Worm (Caenorhabditis elegans): ENCODE measurements around the gene F07E5.5.
A peak's percentile ranks its signal among the peaks of the same experiment; 100 is the strongest.
"Not testable (repeated sequence)": the region's sequence is repeated elsewhere in the genome, so short reads cannot be mapped to it uniquely, and the experiment has no call there.

Gene F07E5.5

DNA sequence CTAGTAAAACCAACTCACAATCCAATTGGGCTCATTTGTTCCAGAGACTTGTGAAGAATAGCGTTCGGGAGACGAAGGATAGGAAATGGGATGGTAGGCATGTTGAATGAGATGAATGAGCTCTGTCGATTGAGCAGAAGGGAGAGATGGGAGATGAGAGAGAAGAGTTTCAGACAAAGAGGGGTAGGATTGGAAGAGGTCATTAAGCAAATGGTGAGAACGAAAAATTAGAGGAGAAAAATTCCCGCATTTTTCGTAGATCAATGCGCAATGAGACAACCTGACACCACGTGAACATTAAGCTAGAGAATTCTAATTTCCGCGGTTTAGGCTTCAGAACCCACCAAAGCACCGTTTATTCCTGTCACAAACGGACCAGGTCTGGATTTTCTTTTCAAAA is 5.1 kb upstream of the F07E5.5 start, which contains the start of gene F07E5.13:
Gene F07E5.13, minus strand, starts transcription at position 101 of the 400 bp plus-strand sequence.
- TF ChIP-seq lin-11 (tag; optimal IDR thresholded peaks at IDR 0.05) (no peak), nhr-21 (tag; optimal IDR thresholded peaks at IDR 0.05) (no peak), Y55F3AM.14 (GFP tag; optimal IDR thresholded peaks at IDR 0.05) (no peak), aly-2 (tag; optimal IDR thresholded peaks at IDR 0.05) (no peak), ztf-11 (tag; optimal IDR thresholded peaks at IDR 0.05) (no peak), sma-9 (GFP tag; optimal IDR thresholded peaks at IDR 0.05) (no peak), sma-9 (tag; optimal IDR thresholded peaks at IDR 0.05) (no peak), elt-1 (tag; optimal IDR thresholded peaks at IDR 0.05) (no peak), snpc-4 (tag; optimal IDR thresholded peaks at IDR 0.05) (no peak)

DNA sequence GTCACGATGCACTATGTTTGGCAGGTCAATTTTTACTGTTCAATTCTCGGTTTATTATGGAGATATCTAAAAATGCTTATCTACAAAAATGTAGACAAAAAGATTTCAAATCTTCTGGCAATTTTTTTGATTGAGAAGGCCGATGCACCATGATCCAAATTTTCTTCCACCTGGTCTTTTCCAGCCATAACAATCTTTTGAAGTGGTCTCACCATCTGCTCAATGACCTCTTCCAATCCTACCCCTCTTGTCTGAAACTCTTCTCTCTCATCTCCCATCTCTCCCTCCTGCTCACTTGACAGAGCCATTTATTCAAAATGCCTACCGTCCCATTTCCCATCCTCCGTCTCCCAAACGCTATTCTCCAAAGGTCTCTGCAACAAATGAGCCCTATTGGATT is 7.5 kb downstream of the F07E5.5 start, which contains the start of gene fbxb-35:
Gene fbxb-35, plus strand, starts transcription at position 301 of the 400 bp plus-strand sequence.
- no peak for TF ChIP-seq nhr-12 (tag; optimal IDR thresholded peaks at IDR 0.05)
- no peak for TF ChIP-seq R02D3.7 (tag; optimal IDR thresholded peaks at IDR 0.05)

DNA sequence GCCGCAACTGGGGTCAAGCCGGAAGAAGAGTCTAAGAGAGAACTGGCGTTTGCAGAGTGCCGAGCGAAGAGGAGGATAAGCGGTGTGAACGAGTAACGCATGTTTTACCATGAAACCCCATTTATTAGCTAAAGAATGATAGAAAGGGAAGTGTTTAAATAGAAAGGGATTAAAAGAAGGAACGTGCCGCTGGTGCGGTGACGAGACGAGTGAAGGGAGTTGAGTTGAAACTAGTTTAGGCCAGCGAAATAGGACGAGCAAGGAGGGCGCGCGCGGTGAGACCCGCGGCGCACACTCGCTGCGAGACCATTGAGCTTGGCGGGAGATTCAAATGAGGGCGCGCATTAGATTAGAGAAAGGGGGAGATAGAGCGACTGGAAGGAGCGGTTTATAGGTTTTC is 12.3 kb downstream of the F07E5.5 start, which contains the start of gene math-1:
Gene math-1, minus strand, starts transcription at position 101 of the 400 bp plus-strand sequence.
- not testable (repeated sequence) for TF ChIP-seq ama-1 (optimal IDR thresholded peaks at IDR 0.05); ztf-1 (GFP tag; conservative IDR thresholded peaks at IDR 0.05); peb-1 (tag; optimal IDR thresholded peaks at IDR 0.05)

DNA sequence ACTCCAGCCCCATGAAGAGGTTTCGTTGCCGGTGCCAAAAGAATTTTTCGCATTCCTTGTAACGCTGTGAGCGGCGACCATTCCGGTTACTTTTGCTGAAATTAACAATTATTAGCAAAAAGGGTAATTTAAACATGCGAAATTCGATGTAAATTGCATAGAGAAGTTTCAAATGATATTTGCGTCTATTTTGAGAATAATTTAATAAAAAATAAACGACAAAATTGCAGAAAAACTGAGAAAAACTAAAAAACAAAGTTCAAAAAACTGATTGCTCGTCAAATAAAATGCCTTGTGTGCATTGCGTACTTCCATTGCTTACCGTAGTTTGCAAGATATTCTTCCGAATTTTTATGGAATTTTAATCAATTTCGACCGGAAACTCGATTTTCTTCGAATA is 13.4 kb downstream of the F07E5.5 start, which contains the start of gene bath-24:
Gene bath-24, minus strand, starts transcription at position 101 of the 400 bp plus-strand sequence.
- TF ChIP-seq nhr-237 (tag; optimal IDR thresholded peaks at IDR 0.05) = no peak
- no peak for TF ChIP-seq ztf-4 (tag; optimal IDR thresholded peaks at IDR 0.05)
- TF ChIP-seq aly-2 (tag; optimal IDR thresholded peaks at IDR 0.05) = no peak
- TF ChIP-seq nhr-77 (tag; optimal IDR thresholded peaks at IDR 0.05) = no peak
- no peak for TF ChIP-seq sem-4 (tag; optimal IDR thresholded peaks at IDR 0.05)
- TF ChIP-seq zag-1 (tag; optimal IDR thresholded peaks at IDR 0.05) = no peak
- no peak for TF ChIP-seq dmd-4 (tag; optimal IDR thresholded peaks at IDR 0.05)
- no peak for TF ChIP-seq R02D3.7 (tag; optimal IDR thresholded peaks at IDR 0.05)
- no peak for TF ChIP-seq unc-55 (GFP tag; optimal IDR thresholded peaks at IDR 0.05)
- TF ChIP-seq nhr-12 (tag; optimal IDR thresholded peaks at IDR 0.05) = no peak
- no peak for TF ChIP-seq nhr-11 (tag; optimal IDR thresholded peaks at IDR 0.05)
- no peak for TF ChIP-seq fos-1 (tag; optimal IDR thresholded peaks at IDR 0.05)

DNA sequence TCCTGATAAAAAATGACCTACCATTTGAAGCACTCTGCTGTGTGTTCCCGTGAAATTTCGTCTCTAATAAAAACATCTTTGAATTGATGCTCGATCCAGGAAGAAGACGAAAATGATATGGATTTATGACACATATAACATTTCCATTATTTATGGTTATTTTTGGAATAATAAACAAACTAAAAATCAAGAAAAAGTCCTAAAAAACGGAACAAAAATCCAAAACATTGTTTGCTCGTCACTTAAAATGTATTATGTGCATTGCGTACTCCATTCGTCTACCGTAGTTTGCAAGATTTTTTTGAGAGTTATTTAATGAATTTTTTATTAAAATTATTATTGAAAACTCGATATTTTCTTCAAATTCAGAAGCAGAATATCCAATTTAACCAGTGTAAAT is 16.4 kb downstream of the F07E5.5 start, which contains the start of gene bath-20:
Gene bath-20, minus strand, starts transcription at position 101 of the 400 bp plus-strand sequence.
- TF ChIP-seq ZK546.5 (tag; optimal IDR thresholded peaks at IDR 0.05) (no peak), ztf-4 (tag; optimal IDR thresholded peaks at IDR 0.05) (no peak), sma-9 (GFP tag; optimal IDR thresholded peaks at IDR 0.05) (no peak), sma-9 (tag; optimal IDR thresholded peaks at IDR 0.05) (no peak), dmd-4 (tag; optimal IDR thresholded peaks at IDR 0.05) (no peak), nhr-6 (tag; optimal IDR thresholded peaks at IDR 0.05) (no peak), nhr-77 (tag; optimal IDR thresholded peaks at IDR 0.05) (no peak)

DNA sequence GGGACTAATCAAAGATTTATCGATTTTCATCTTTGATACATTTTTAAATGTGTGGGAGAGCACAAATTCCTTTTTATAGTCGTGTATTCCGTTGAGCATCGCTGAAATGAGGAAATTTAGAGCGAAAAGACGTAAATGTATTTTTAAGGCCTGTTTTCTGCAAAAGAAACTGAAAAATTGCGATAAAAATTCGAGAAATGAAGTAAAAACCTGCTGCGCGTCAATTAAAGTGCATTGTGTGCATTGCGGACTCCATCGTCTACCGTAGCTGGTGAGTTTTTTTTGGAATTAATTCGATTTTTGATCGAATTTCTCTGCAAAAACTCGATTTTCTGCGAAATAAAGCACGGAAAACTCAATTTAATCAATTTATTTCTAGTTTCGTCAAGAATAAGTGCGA is 19.6 kb downstream of the F07E5.5 start, which contains the start of gene bath-19:
Gene bath-19, minus strand, starts transcription at position 101 of the 400 bp plus-strand sequence.
- TF ChIP-seq peb-1 (tag; optimal IDR thresholded peaks at IDR 0.05) = no peak
- no peak for TF ChIP-seq lin-39 (tag; optimal IDR thresholded peaks at IDR 0.05)
- no peak for TF ChIP-seq gmeb-1 (tag; optimal IDR thresholded peaks at IDR 0.05)
- no peak for TF ChIP-seq ztf-1 (GFP tag; conservative IDR thresholded peaks at IDR 0.05)
- TF ChIP-seq ZK546.5 (tag; optimal IDR thresholded peaks at IDR 0.05) = no peak
- no peak for TF ChIP-seq nhr-12 (tag; optimal IDR thresholded peaks at IDR 0.05)
- no peak for TF ChIP-seq aly-2 (tag; optimal IDR thresholded peaks at IDR 0.05)
- TF ChIP-seq elt-1 (tag; optimal IDR thresholded peaks at IDR 0.05) = no peak
- no peak for TF ChIP-seq nhr-6 (tag; optimal IDR thresholded peaks at IDR 0.05)
- no peak for TF ChIP-seq egl-27 (tag; optimal IDR thresholded peaks at IDR 0.05)

DNA sequence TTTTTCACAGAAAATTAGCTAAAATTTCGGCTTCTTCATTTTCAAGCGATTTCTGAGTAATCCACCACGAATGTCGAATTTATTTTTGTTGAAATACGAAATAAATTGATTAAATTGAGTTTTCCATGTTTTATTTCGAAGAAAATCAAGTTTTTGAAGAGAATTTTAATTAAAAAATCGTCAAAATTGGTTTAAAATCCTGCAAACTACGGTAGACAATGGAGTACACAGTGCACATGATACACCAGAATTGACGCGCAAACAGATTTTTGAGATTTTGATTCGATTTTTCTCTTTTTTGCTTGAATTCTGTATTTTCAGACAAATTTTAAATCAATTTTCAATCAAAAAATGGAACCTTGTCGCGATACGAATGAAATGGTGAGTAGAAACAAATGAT is 25.6 kb downstream of the F07E5.5 start, which contains the start of gene F59H6.14:
Gene F59H6.14, plus strand, starts transcription at position 301 of the 400 bp plus-strand sequence.
- TF ChIP-seq ztf-11 (tag; optimal IDR thresholded peaks at IDR 0.05) = no peak

DNA sequence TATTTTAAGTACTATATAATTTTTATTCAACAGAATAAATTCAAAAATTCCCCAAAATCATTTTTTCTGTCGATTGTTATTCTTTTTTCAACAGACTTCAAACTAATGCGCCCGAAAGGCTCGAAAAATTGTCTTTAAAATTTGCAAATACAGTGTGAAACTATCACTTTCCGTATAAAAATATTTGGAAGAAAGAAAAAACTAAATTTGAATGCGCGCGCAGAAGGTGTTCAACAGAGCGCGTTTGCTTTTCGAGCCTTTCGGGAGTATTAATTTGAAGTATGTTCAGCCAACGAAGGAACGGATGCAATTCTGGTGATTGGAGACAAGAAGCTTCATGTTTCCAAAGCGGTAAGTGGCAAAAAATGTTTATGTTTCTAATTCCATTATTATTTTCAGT is 26.6 kb downstream of the F07E5.5 start, which contains the start of gene btb-4:
Gene btb-4, plus strand, starts transcription at position 35 of the 400 bp plus-strand sequence.
- peak; percentile 4 for TF ChIP-seq unc-55 (GFP tag; optimal IDR thresholded peaks at IDR 0.05)
- peak; percentile 78 for TF ChIP-seq gmeb-1 (tag; optimal IDR thresholded peaks at IDR 0.05)

All from whole organism, L2 larva.